Fruit fly (Drosophila melanogaster): ENCODE results near the gene Trs20.

dm6 chr3L:16156788-16157208, 25.4 kb upstream of the Trs20 start:
- TF ChIP-seq Pif1A (GFP tag; optimal IDR thresholded peaks at IDR 0.05) = no peak
- TF ChIP-seq Snoo (tag; optimal IDR thresholded peaks at IDR 0.05) = no peak
- no peak for TF ChIP-seq CG9948 (tag; optimal IDR thresholded peaks at IDR 0.05)
- no peak for TF ChIP-seq CG34367 (tag; optimal IDR thresholded peaks at IDR 0.05)
- TF ChIP-seq CG4496 (GFP tag; IDR thresholded peaks at IDR 0.05) = peak; percentile 37; the same call in 1 of the 3 replicates
- TF ChIP-seq CG8301 (tag; optimal IDR thresholded peaks at IDR 0.05) = no peak
- TF ChIP-seq CG15710 (tag; optimal IDR thresholded peaks at IDR 0.05) = no peak
- no peak for TF ChIP-seq fd96Ca (GFP tag; IDR thresholded peaks at IDR 0.05)
- TF ChIP-seq Pif1B (GFP tag; optimal IDR thresholded peaks at IDR 0.05) = no peak
- no peak for TF ChIP-seq CG8159 (tag; optimal IDR thresholded peaks at IDR 0.05)
- no peak; the same call in 1 of the 2 replicates for TF ChIP-seq CG32121 (GFP tag; IDR thresholded peaks at IDR 0.05)
- TF ChIP-seq CG12605 (GFP tag; IDR thresholded peaks at IDR 0.05) = no peak
- no peak for TF ChIP-seq gl (tag; optimal IDR thresholded peaks at IDR 0.05)

Measured in whole organism, pupa.